Fruit fly (Drosophila melanogaster) whole organism, embryonic: Measurements from ENCODE around the gene CG34180.

ENCODE experiments used
- Adf1 ChIP-seq: fragments of 200-800 bp; sonication (Bioruptor generic); IDR thresholded peaks from 2 replicates; pipeline ENCODE4 v1.3.6; 2022; ENCODE audit warnings: missing biosample characterization, missing genetic modification characterization
- Bdp1 ChIP-seq: fragments of 200-800 bp; sonication (Bioruptor generic); optimal IDR thresholded peaks from 3 replicates; lab custom pipeline; 2016; ENCODE audit warnings: missing biosample characterization, missing genetic modification characterization
- Bgb ChIP-seq: fragments of 200-800 bp; sonication (Bioruptor generic); IDR thresholded peaks from 2 replicates; pipeline ENCODE4 v1.3.6; 2022; ENCODE audit warnings: missing biosample characterization, missing genetic modification characterization; ENCODE audit not compliant: partially characterized antibody
- BtbVII ChIP-seq: fragments of 200-800 bp; sonication (Bioruptor generic); optimal IDR thresholded peaks from 3 replicates; lab custom pipeline; 2017; ENCODE audit warnings: missing biosample characterization, mild to moderate bottlenecking, missing genetic modification characterization
- CG10654 ChIP-seq: fragments of 200-800 bp; sonication (Bioruptor generic); optimal IDR thresholded peaks from 2 replicates; lab custom pipeline; 2016; ENCODE audit warnings: missing biosample characterization, missing genetic modification characterization
- CG11560 ChIP-seq: fragments of 200-800 bp; sonication (Bioruptor generic); IDR thresholded peaks from 3 replicates; pipeline ENCODE4 v1.3.6; 2022; ENCODE audit warnings: missing biosample characterization, missing genetic modification characterization
- CG12219 ChIP-seq: fragments of 200-800 bp; sonication (Bioruptor generic); optimal IDR thresholded peaks from 3 replicates; lab custom pipeline; 2018; ENCODE audit warnings: missing biosample characterization, mild to moderate bottlenecking, missing genetic modification characterization
- CG12236 ChIP-seq: fragments of 200-800 bp; sonication (Bioruptor generic); optimal IDR thresholded peaks from 2 replicates; lab custom pipeline; 2016; ENCODE audit warnings: missing biosample characterization, missing genetic modification characterization
- CG12391 ChIP-seq: fragments of 200-800 bp; sonication (Bioruptor generic); optimal IDR thresholded peaks from 3 replicates; lab custom pipeline; 2018; ENCODE audit warnings: missing biosample characterization, mild to moderate bottlenecking, missing genetic modification characterization, moderate library complexity
- CG13424 ChIP-seq: fragments of 200-800 bp; sonication (Bioruptor generic); optimal IDR thresholded peaks from 2 replicates; lab custom pipeline; 2019; ENCODE audit warnings: missing biosample characterization, mild to moderate bottlenecking, missing genetic modification characterization, moderate library complexity
- CG14014 ChIP-seq: fragments of 200-800 bp; sonication (Bioruptor generic); IDR thresholded peaks from 2 replicates; pipeline ENCODE4 v1.3.6; 2022; ENCODE audit warnings: missing biosample characterization, missing genetic modification characterization
- CG1602 ChIP-seq: fragments of 200-800 bp; sonication (Bioruptor generic); optimal IDR thresholded peaks from 3 replicates; lab custom pipeline; 2016; ENCODE audit warnings: missing biosample characterization, missing genetic modification characterization
- CG17829 ChIP-seq: fragments of 200-800 bp; optimal IDR thresholded peaks from 2 replicates; lab custom pipeline; 2019; ENCODE audit warnings: missing biosample characterization, mild to moderate bottlenecking, missing genetic modification characterization, moderate library complexity
- CG18599 ChIP-seq: fragments of 200-800 bp; sonication (Bioruptor generic); optimal IDR thresholded peaks from 3 replicates; lab custom pipeline; 2017; ENCODE audit warnings: missing biosample characterization, missing genetic modification characterization, mild to moderate bottlenecking, moderate library complexity, missing genetic modification reagents
- CG2129 ChIP-seq: fragments of 200-800 bp; sonication (Bioruptor generic); IDR thresholded peaks from 2 replicates; pipeline ENCODE4 v1.3.6; 2022; ENCODE audit warnings: missing biosample characterization, missing genetic modification characterization; ENCODE audit not compliant: partially characterized antibody
- CG2202 ChIP-seq: fragments of 200-800 bp; sonication (Bioruptor generic); optimal IDR thresholded peaks from 2 replicates; lab custom pipeline; 2018; ENCODE audit warnings: missing biosample characterization, mild to moderate bottlenecking, missing genetic modification characterization
- CG2875 ChIP-seq: fragments of 200-800 bp; sonication (Bioruptor generic); optimal IDR thresholded peaks from 2 replicates; lab custom pipeline; 2017; ENCODE audit warnings: missing biosample characterization, mild to moderate bottlenecking, missing genetic modification characterization, missing genetic modification reagents
- CG4854 ChIP-seq: fragments of 200-800 bp; sonication (Bioruptor generic); optimal IDR thresholded peaks from 2 replicates; lab custom pipeline; 2016; ENCODE audit warnings: missing biosample characterization, missing genetic modification characterization, inconsistent platforms
- CG6689 ChIP-seq: fragments of 200-800 bp; sonication (Bioruptor generic); IDR thresholded peaks from 2 replicates; pipeline ENCODE4 v1.3.6; 2022; ENCODE audit warnings: missing biosample characterization, missing genetic modification characterization
- CG6791 ChIP-seq: fragments of 200-800 bp; sonication (Bioruptor generic); IDR thresholded peaks from 3 replicates; pipeline ENCODE4 v1.3.6; 2022; ENCODE audit warnings: missing biosample characterization, missing genetic modification characterization; ENCODE audit not compliant: partially characterized antibody
- CG7271 ChIP-seq: fragments of 200-800 bp; sonication (Bioruptor generic); optimal IDR thresholded peaks from 2 replicates; lab custom pipeline; 2018; ENCODE audit warnings: missing biosample characterization, mild to moderate bottlenecking, missing genetic modification characterization, moderate library complexity
- CG7839 ChIP-seq: fragments of 200-800 bp; sonication (Bioruptor generic); optimal IDR thresholded peaks from 3 replicates; lab custom pipeline; 2018; ENCODE audit warnings: missing biosample characterization, mild to moderate bottlenecking, missing genetic modification characterization, moderate library complexity
- CG9215 ChIP-seq: fragments of 200-800 bp; sonication (Bioruptor generic); IDR thresholded peaks from 2 replicates; pipeline ENCODE4 v1.3.6; 2022; ENCODE audit warnings: missing biosample characterization, missing genetic modification characterization
- CkIIα-i1 ChIP-seq: fragments of 200-800 bp; sonication (Bioruptor generic); IDR thresholded peaks from 2 replicates; pipeline ENCODE4 v1.3.6; 2022; ENCODE audit warnings: missing biosample characterization, missing genetic modification characterization
- Fer2 ChIP-seq: fragments of 200-800 bp; sonication (Bioruptor generic); optimal IDR thresholded peaks from 2 replicates; lab custom pipeline; 2018; ENCODE audit warnings: missing biosample characterization, mild to moderate bottlenecking, missing genetic modification characterization, moderate library complexity
- Gsc ChIP-seq: fragments of 200-800 bp; sonication (Bioruptor generic); IDR thresholded peaks from 2 replicates; pipeline ENCODE4 v1.3.6; 2022; ENCODE audit warnings: missing biosample characterization, missing genetic modification characterization
- HHEX ChIP-seq: fragments of 200-800 bp; sonication (Bioruptor generic); optimal IDR thresholded peaks from 3 replicates; lab custom pipeline; 2017; ENCODE audit warnings: missing biosample characterization, mild to moderate bottlenecking, missing genetic modification characterization, missing genetic modification reagents
- Hand ChIP-seq: fragments of 200-800 bp; sonication (Bioruptor generic); optimal IDR thresholded peaks from 2 replicates; lab custom pipeline; 2017; ENCODE audit warnings: mild to moderate bottlenecking, missing biosample characterization, missing genetic modification reagents, missing genetic modification characterization
- NFAT ChIP-seq: fragments of 200-800 bp; sonication (Bioruptor generic); IDR thresholded peaks from 2 replicates; pipeline ENCODE4 v1.3.6; 2022; ENCODE audit warnings: missing biosample characterization, missing genetic modification characterization
- Oli ChIP-seq: fragments of 200-800 bp; sonication (Bioruptor generic); optimal IDR thresholded peaks from 2 replicates; lab custom pipeline; 2018; ENCODE audit warnings: missing biosample characterization, mild to moderate bottlenecking, missing genetic modification characterization, moderate library complexity
- PHDP ChIP-seq: fragments of 200-800 bp; sonication (Bioruptor generic); optimal IDR thresholded peaks from 3 replicates; lab custom pipeline; 2018; ENCODE audit warnings: missing biosample characterization, mild to moderate bottlenecking, missing genetic modification characterization, moderate library complexity
- Sox100B ChIP-seq: fragments of 200-800 bp; sonication (Bioruptor generic); optimal IDR thresholded peaks from 3 replicates; lab custom pipeline; 2018; ENCODE audit warnings: missing biosample characterization, mild to moderate bottlenecking, missing genetic modification characterization
- Trl ChIP-seq, 3 experiments: fragments of >200 bp in 2 of 3; fragments of 200-800 bp in 1 of 3; sonication (Bioruptor generic) in 1 of 3; optimal IDR thresholded peaks; 2 replicates in 1 of 3; 3 replicates in 2 of 3; lab custom pipeline; 2016 to 2017; ENCODE audit warnings: missing biosample characterization in 1 of 3, missing genetic modification characterization in 1 of 3
- Vsx1 ChIP-seq: fragments of 200-800 bp; sonication (Bioruptor generic); optimal IDR thresholded peaks from 2 replicates; lab custom pipeline; 2017; ENCODE audit warnings: missing biosample characterization, mild to moderate bottlenecking, missing genetic modification characterization, missing genetic modification reagents
- bowl ChIP-seq: fragments of 200-800 bp; sonication (Bioruptor generic); IDR thresholded peaks from 2 replicates; pipeline ENCODE4 v1.3.6; 2022; ENCODE audit warnings: missing biosample characterization, missing genetic modification characterization
- bsh ChIP-seq, 2 experiments: fragments of 200-800 bp; sonication (Bioruptor generic); optimal IDR thresholded peaks; 2 replicates each; lab custom pipeline; 2017 to 2018; ENCODE audit warnings: mild to moderate bottlenecking in 2 of 2, missing biosample characterization in 2 of 2, missing genetic modification characterization in 2 of 2, moderate library complexity in 1 of 2
- caup ChIP-seq: fragments of 200-800 bp; sonication (Bioruptor generic); optimal IDR thresholded peaks from 3 replicates; lab custom pipeline; 2017; ENCODE audit warnings: missing biosample characterization, mild to moderate bottlenecking, missing genetic modification characterization, moderate library complexity; ENCODE audit not compliant: severe bottlenecking
- ci ChIP-seq: fragments of 200-800 bp; sonication (Bioruptor generic); IDR thresholded peaks from 3 replicates; pipeline ENCODE4 v1.3.6; 2022; ENCODE audit warnings: missing biosample characterization, missing genetic modification characterization
- dimm ChIP-seq: fragments of 200-800 bp; sonication (Bioruptor generic); IDR thresholded peaks from 2 replicates; pipeline ENCODE4 v1.3.6; 2022; ENCODE audit warnings: missing biosample characterization, missing genetic modification characterization
- exex ChIP-seq: fragments of 200-800 bp; sonication (Bioruptor generic); optimal IDR thresholded peaks from 4 replicates; lab custom pipeline; 2018; ENCODE audit warnings: missing biosample characterization, mild to moderate bottlenecking, missing genetic modification characterization, moderate library complexity
- kah ChIP-seq: fragments of 200-800 bp; sonication (Bioruptor generic); optimal IDR thresholded peaks from 2 replicates; lab custom pipeline; 2018; ENCODE audit warnings: missing biosample characterization, mild to moderate bottlenecking, missing genetic modification characterization
- kni ChIP-seq: fragments of 200-800 bp; sonication (Bioruptor generic); optimal IDR thresholded peaks from 3 replicates; lab custom pipeline; 2017; ENCODE audit warnings: mild to moderate bottlenecking, missing biosample characterization, missing genetic modification reagents, missing genetic modification characterization
- tin ChIP-seq: fragments of 200-800 bp; sonication (Bioruptor generic); optimal IDR thresholded peaks from 3 replicates; lab custom pipeline; 2016; ENCODE audit warnings: missing biosample characterization, missing genetic modification characterization
- trh ChIP-seq: fragments of 200-800 bp; sonication (Bioruptor generic); optimal IDR thresholded peaks from 2 replicates; lab custom pipeline; 2016; ENCODE audit warnings: missing biosample characterization, missing genetic modification characterization
- unpg ChIP-seq: fragments of 200-800 bp; sonication (Bioruptor generic); optimal IDR thresholded peaks from 3 replicates; lab custom pipeline; 2018; ENCODE audit warnings: missing biosample characterization, mild to moderate bottlenecking, missing genetic modification characterization, moderate library complexity
- zf30C ChIP-seq: fragments of 200-800 bp; sonication (Bioruptor generic); optimal IDR thresholded peaks from 3 replicates; lab custom pipeline; 2018; ENCODE audit warnings: missing biosample characterization, mild to moderate bottlenecking, missing genetic modification characterization
- zfh1 ChIP-seq: fragments of 200-800 bp; sonication (Bioruptor generic); IDR thresholded peaks from 3 replicates; pipeline ENCODE4 v1.3.6; 2022; ENCODE audit warnings: missing biosample characterization, missing genetic modification characterization

The CG34180 gene

dm6 chr2L:6088371-6089365, 28.4 kb downstream of the CG34180 start (continued):
- TF ChIP-seq Bgb (GFP tag; lab: Robert Waterston, UW) = peak; percentile 75
- TF ChIP-seq CG1602 = no peak
- no peak for TF ChIP-seq CG6689 (GFP tag; lab: Robert Waterston, UW)
- peak; percentile 50 for TF ChIP-seq PHDP
- no peak for TF ChIP-seq CG11560 (tag; lab: Robert Waterston, UW)
- TF ChIP-seq bsh (GFP tag; optimal IDR thresholded peaks at IDR 0.05; lab: Kevin White, UChicago) = peak in 1 of 2 experiments; percentile 13
- TF ChIP-seq Bdp1 (GFP tag; lab: Kevin White, UChicago) = no peak
- TF ChIP-seq BtbVII (GFP tag; lab: Kevin White, UChicago) = no peak
- TF ChIP-seq HHEX (GFP tag; lab: Kevin White, UChicago) = no peak
- no peak for TF ChIP-seq CG12236 (GFP tag; lab: Kevin White, UChicago)
- TF ChIP-seq CG14014 (GFP tag; lab: Robert Waterston, UW) = no peak
- TF ChIP-seq kah (GFP tag; lab: Kevin White, UChicago) = peak; percentile 47
- peak; percentile 6 for TF ChIP-seq exex (tag; lab: Kevin White, UChicago)
- peak; percentile 74 for TF ChIP-seq CG6791 (GFP tag; lab: Robert Waterston, UW)
- TF ChIP-seq unpg (GFP tag; lab: Kevin White, UChicago) = peak; percentile 6
- no peak for TF ChIP-seq CG10654 (GFP tag; lab: Kevin White, UChicago)
- no peak for TF ChIP-seq CG7271 (tag; lab: Kevin White, UChicago)
- TF ChIP-seq kni (GFP tag; lab: Kevin White, UChicago) = peak; percentile 97
- TF ChIP-seq CG2875 (GFP tag; lab: Kevin White, UChicago) = peak; percentile 1
- TF ChIP-seq trh (GFP tag; lab: Kevin White, UChicago) = no peak
- peak; percentile 65 for TF ChIP-seq CG18599
- TF ChIP-seq CkIIα-i1 (GFP tag; lab: Robert Waterston, UW) = no peak
- no peak for TF ChIP-seq CG12219
- TF ChIP-seq CG2129 = no peak
- TF ChIP-seq CG12391 = peak; percentile 35
- TF ChIP-seq Sox100B = peak; percentile 48
- TF ChIP-seq zf30C (GFP tag; lab: Kevin White, UChicago) = peak; percentile 29
- peak; percentile 25 for TF ChIP-seq Vsx1 (GFP tag; lab: Kevin White, UChicago)
- peak; percentile 51 for TF ChIP-seq Hand (GFP tag; lab: Kevin White, UChicago)
- TF ChIP-seq Oli = no peak
- peak; percentile 51; the same call in 1 of the 2 replicates for TF ChIP-seq NFAT (GFP tag; lab: Robert Waterston, UW)
- TF ChIP-seq ci = peak; percentile 74
- TF ChIP-seq CG9215 (GFP tag; lab: Robert Waterston, UW) = no peak
- no peak for TF ChIP-seq Gsc (GFP tag; lab: Robert Waterston, UW)
- TF ChIP-seq CG7839 (tag; lab: Kevin White, UChicago) = peak; percentile 55
- peak; percentile 75 to 81 for TF ChIP-seq Trl (optimal IDR thresholded peaks at IDR 0.05; lab: Kevin White, UChicago)
- TF ChIP-seq Trl (GFP tag; optimal IDR thresholded peaks at IDR 0.05; lab: Kevin White, UChicago) = peak; percentile 42
- no peak for TF ChIP-seq bowl
- no peak for TF ChIP-seq Fer2 (tag; lab: Kevin White, UChicago)
- TF ChIP-seq caup (GFP tag; lab: Kevin White, UChicago) = peak; percentile 35
- TF ChIP-seq Adf1 = peak; percentile 99
- TF ChIP-seq CG4854 = no peak
- TF ChIP-seq CG13424 (tag; lab: Kevin White, UChicago) = no peak
- TF ChIP-seq zfh1 = no peak
- peak; percentile 13 for TF ChIP-seq CG2202
- TF ChIP-seq dimm (GFP tag; lab: Robert Waterston, UW) = no peak
- TF ChIP-seq tin = no peak
- peak; percentile 27 for TF ChIP-seq CG17829 (tag; lab: Kevin White, UChicago)
